Fruit fly (Drosophila melanogaster): ENCODE results near the gene CG5916.

DNA sequence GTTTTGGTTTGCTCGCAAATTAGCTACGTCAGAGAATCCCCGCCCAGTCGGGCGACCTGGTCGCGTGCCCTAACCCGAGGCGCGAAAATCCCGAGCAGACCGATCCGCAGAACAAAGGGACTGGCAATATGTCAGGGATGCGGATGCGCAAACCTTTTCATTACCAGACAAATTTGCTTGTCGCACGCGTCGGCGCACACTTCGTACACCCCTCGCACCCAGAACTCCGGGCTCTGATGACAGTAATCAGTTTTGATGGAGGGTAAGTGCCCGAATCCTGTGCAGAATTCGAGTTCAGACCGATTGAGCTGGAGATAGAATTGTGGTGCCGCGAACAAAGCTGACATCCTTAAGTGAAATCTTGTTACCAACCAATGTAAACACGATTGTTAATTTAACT lies 5.5 kb downstream of the CG5916 start:
- TF ChIP-seq EcR (GFP tag; optimal IDR thresholded peaks at IDR 0.05) (no peak), psq (optimal IDR thresholded peaks at IDR 0.05) (no peak), usp (GFP tag; optimal IDR thresholded peaks at IDR 0.05) (no peak), CG8478 (optimal IDR thresholded peaks at IDR 0.05) (no peak)
